Worm (Caenorhabditis elegans) whole organism, early embryonic: Measurements from ENCODE around the gene Y54G11A.1.

Experiments
- ama-1 ChIP-seq: fragments of 150-350 bp; optimal IDR thresholded peaks from 2 replicates; lab custom pipeline; 2014
- flt-1 ChIP-seq: fragments of 200-800 bp; sonication (Bioruptor generic); IDR thresholded peaks from 2 replicates; pipeline ENCODE4 v1.3.6; 2022; ENCODE audit warnings: missing genetic modification characterization, missing compliant biosample characterization

DNA sequence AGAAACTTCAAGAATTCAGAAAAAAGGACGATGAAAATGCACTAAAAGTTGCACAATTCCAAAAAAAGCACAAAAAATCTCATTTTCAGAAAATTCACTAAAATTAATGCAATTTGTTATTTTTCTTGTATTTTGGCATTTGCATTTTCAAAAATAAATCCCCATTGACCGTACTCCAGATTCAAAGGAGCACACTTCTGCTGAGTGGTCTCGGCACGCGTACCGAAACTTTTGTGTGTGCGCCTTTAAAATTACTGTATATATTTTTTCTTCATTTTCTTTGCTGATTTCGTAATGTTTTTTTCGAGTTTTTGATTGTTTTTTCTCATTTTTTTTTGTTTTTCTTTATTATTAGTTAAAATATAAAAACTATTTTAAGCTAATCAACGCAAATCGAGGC, 43.2 kb upstream of the Y54G11A.1 start:
- TF ChIP-seq flt-1 (GFP tag; lab: Robert Waterston, UW): no peak
- no peak for TF ChIP-seq ama-1
